Worm (Caenorhabditis elegans) whole organism, early embryonic: Measurements from ENCODE around the gene syx-4.

Experiments used
- B0310.2 ChIP-seq: sonication (generic microtip); optimal IDR thresholded peaks from 2 replicates; lab custom pipeline; 2016; ENCODE audit warnings: mild to moderate bottlenecking, missing genetic modification characterization, missing compliant biosample characterization
- ama-1 ChIP-seq: fragments of 150-350 bp; optimal IDR thresholded peaks from 2 replicates; lab custom pipeline; 2014
- ceh-13 ChIP-seq: fragments of 200-800 bp; sonication (Bioruptor generic); optimal IDR thresholded peaks from 2 replicates; lab custom pipeline; 2018; ENCODE audit warnings: mild to moderate bottlenecking, missing genetic modification characterization, missing compliant biosample characterization
- ceh-36 ChIP-seq: sonication (generic microtip); optimal IDR thresholded peaks from 2 replicates; lab custom pipeline; 2016; ENCODE audit warnings: missing genetic modification characterization, inconsistent platforms, missing compliant biosample characterization
- flt-1 ChIP-seq: fragments of 200-800 bp; sonication (Bioruptor generic); IDR thresholded peaks from 2 replicates; pipeline ENCODE4 v1.3.6; 2022; ENCODE audit warnings: missing genetic modification characterization, missing compliant biosample characterization
- hmbx-1 ChIP-seq: sonication (generic microtip); optimal IDR thresholded peaks from 2 replicates; lab custom pipeline; 2016; ENCODE audit warnings: mild to moderate bottlenecking, missing genetic modification characterization, missing compliant biosample characterization
- hnd-1 ChIP-seq: sonication (generic microtip); optimal IDR thresholded peaks from 2 replicates; lab custom pipeline; 2016; ENCODE audit warnings: missing genetic modification characterization, missing compliant biosample characterization
- scrt-1 ChIP-seq: fragments of 200-800 bp; sonication (Bioruptor generic); IDR thresholded peaks from 2 replicates; pipeline ENCODE4 v1.3.6; 2022; ENCODE audit warnings: missing genetic modification characterization, missing compliant biosample characterization
- tbx-37 ChIP-seq: fragments of 200-800 bp; sonication (Bioruptor generic); conservative IDR thresholded peaks from 2 replicates; pipeline ENCODE4 v1.3.6; 2022; ENCODE audit warnings: missing genetic modification reagents, missing genetic modification characterization, missing compliant biosample characterization

DNA sequence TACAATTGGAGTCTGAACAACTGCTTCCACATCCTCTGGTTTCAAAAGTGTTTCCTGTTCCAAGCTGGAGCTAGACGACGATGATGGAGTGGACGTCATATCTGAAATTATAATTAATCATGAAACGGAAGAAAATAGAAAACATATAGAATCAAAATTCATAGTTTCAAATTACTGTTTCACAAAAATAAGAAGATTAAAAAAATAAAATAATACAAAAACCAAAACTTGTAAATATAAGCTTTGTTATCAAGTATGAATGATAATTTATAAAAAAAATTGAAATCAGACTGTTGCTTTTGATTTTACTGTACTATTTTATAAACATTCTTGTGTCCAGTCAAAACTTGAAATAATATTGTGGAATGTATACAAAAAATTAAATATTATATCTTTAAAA, 6.6 kb downstream of the syx-4 start, which contains the start of gene str-176:
- TF ChIP-seq ama-1 (lab: Kevin White, UChicago) (no peak), hnd-1 (tag; lab: Kevin White, UChicago) (no peak), hmbx-1 (tag; lab: Kevin White, UChicago) (no peak), ceh-13 (GFP tag; lab: Kevin White, UChicago) (no peak), tbx-37 (no peak), flt-1 (GFP tag; lab: Robert Waterston, UW) (no peak), B0310.2 (tag; lab: Kevin White, UChicago) (no peak), ceh-36 (tag; lab: Kevin White, UChicago) (no peak), scrt-1 (no peak)
